Fruit fly (Drosophila melanogaster) whole organism, prepupa: Measurements from ENCODE around the gene Mical.

Source experiments
- CG1621 ChIP-seq: fragments of 200-800 bp; sonication (Bioruptor generic); optimal IDR thresholded peaks from 3 replicates; lab custom pipeline; 2018; ENCODE audit warnings: missing biosample characterization, mild to moderate bottlenecking, missing genetic modification characterization
- CG6276 ChIP-seq: fragments of 200-800 bp; sonication (Bioruptor generic); optimal IDR thresholded peaks from 2 replicates; lab custom pipeline; 2017; ENCODE audit warnings: missing biosample characterization, mild to moderate bottlenecking, missing genetic modification characterization
- CG6792 ChIP-seq: fragments of 200-800 bp; sonication (Bioruptor generic); optimal IDR thresholded peaks from 3 replicates; lab custom pipeline; 2016; ENCODE audit warnings: missing biosample characterization, missing genetic modification characterization
- Eip78C ChIP-seq: fragments of 200-800 bp; sonication (Bioruptor generic); peaks from one replicate; lab custom pipeline; 2016; ENCODE audit warnings: missing biosample characterization, missing genetic modification characterization
- Eip93F ChIP-seq: fragments of 200-800 bp; sonication (Bioruptor generic); optimal IDR thresholded peaks from 2 replicates; lab custom pipeline; 2016; ENCODE audit warnings: missing biosample characterization, mild to moderate bottlenecking, missing genetic modification characterization
- Gug ChIP-seq: fragments of 200-800 bp; sonication (Bioruptor generic); IDR thresholded peaks from 2 replicates; pipeline ENCODE4 v1.3.6; 2022; ENCODE audit warnings: missing biosample characterization, missing genetic modification characterization
- Hr38 ChIP-seq: sonication (Bioruptor generic); optimal IDR thresholded peaks from 2 replicates; lab custom pipeline; 2016; ENCODE audit warnings: missing biosample characterization, missing genetic modification characterization
- Sox14 ChIP-seq: fragments of 200-800 bp; sonication (Bioruptor generic); optimal IDR thresholded peaks from 3 replicates; lab custom pipeline; 2016; ENCODE audit warnings: missing biosample characterization, missing genetic modification characterization
- lz ChIP-seq: fragments of 200-800 bp; sonication (Bioruptor generic); optimal IDR thresholded peaks from 3 replicates; lab custom pipeline; 2016; ENCODE audit warnings: missing biosample characterization, missing genetic modification characterization
- salr ChIP-seq, 2 experiments: fragments of 200-800 bp; sonication (Bioruptor generic); optimal IDR thresholded peaks; 3 replicates each; lab custom pipeline; 2016 to 2018; ENCODE audit warnings: missing biosample characterization in 2 of 2, missing genetic modification characterization in 2 of 2, mild to moderate bottlenecking in 1 of 2
- spab ChIP-seq: fragments of 200-800 bp; sonication (Bioruptor generic); optimal IDR thresholded peaks from 2 replicates; lab custom pipeline; 2017; ENCODE audit warnings: missing biosample characterization, mild to moderate bottlenecking, missing genetic modification characterization, missing genetic modification reagents

DNA sequence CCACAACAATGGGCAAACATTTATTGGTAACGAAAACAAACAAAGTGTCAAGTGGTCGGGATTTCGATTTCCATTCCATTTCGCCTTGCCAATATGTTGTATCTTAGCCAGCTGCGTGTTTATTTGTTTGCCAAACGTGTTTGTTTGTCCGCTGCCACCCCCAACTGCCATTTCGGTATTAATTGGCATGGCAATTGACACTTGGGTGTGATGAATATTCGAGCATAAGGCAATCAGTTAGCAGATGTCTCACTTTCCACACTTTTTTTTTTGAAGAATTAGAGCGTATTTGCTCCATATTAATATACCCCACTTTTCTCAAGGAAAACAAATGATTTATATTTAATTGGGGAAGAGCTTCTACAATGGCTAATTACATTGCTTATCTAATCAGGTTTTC lies 11.2 kb downstream of the Mical start:
- TF ChIP-seq Eip78C (GFP tag; lab: Kevin White, UChicago) = no peak
- TF ChIP-seq Sox14 (GFP tag; lab: Kevin White, UChicago) = no peak
- no peak for TF ChIP-seq Gug (GFP tag; lab: Robert Waterston, UW)
- TF ChIP-seq Hr38 (GFP tag; lab: Kevin White, UChicago) = no peak
- no peak for TF ChIP-seq spab (GFP tag; lab: Kevin White, UChicago)
- TF ChIP-seq CG1621 (tag; lab: Kevin White, UChicago) = no peak
- no peak for TF ChIP-seq CG6792 (GFP tag; lab: Kevin White, UChicago)
- no peak for TF ChIP-seq lz (GFP tag; lab: Kevin White, UChicago)
- no peak for TF ChIP-seq CG6276 (GFP tag; lab: Kevin White, UChicago)
- TF ChIP-seq salr (GFP tag; optimal IDR thresholded peaks at IDR 0.05; lab: Kevin White, UChicago) = no peak
- no peak for TF ChIP-seq Eip93F
